Fruit fly (Drosophila melanogaster) whole organism, wandering third instar larva: ENCODE data around the gene orb.

ENCODE experiments used
- Abd-B ChIP-seq: fragments of >200 bp; optimal IDR thresholded peaks from 2 replicates; lab custom pipeline; 2017; ENCODE audit warnings: missing biosample characterization, missing genetic modification characterization
- CG32264 ChIP-seq: fragments of 200-800 bp; sonication (Bioruptor generic); optimal IDR thresholded peaks from 2 replicates; lab custom pipeline; 2016; ENCODE audit warnings: missing biosample characterization, missing genetic modification characterization
- CG9705 ChIP-seq: fragments of 200-800 bp; sonication (Bioruptor generic); optimal IDR thresholded peaks from 2 replicates; lab custom pipeline; 2018; ENCODE audit warnings: missing biosample characterization, mild to moderate bottlenecking, missing genetic modification characterization
- CrebA ChIP-seq: fragments of 200-800 bp; sonication (Bioruptor generic); optimal IDR thresholded peaks from 2 replicates; lab custom pipeline; 2016; ENCODE audit warnings: missing biosample characterization, mild to moderate bottlenecking, missing genetic modification characterization, borderline replicate concordance
- Dfd ChIP-seq: fragments of >200 bp; optimal IDR thresholded peaks from 2 replicates; lab custom pipeline; 2017; ENCODE audit warnings: missing biosample characterization, missing genetic modification characterization
- Dif ChIP-seq: fragments of 200-275, 200-300 bp; sonication (Bioruptor generic); optimal IDR thresholded peaks from 2 replicates; lab custom pipeline; 2018; ENCODE audit warnings: missing biosample characterization, missing genetic modification characterization; ENCODE audit not compliant: partially characterized antibody
- GATAd ChIP-seq: sonication (Bioruptor generic); optimal IDR thresholded peaks from 2 replicates; lab custom pipeline; 2016; ENCODE audit warnings: missing biosample characterization, missing genetic modification characterization
- HLH106 ChIP-seq: fragments of 200-800 bp; optimal IDR thresholded peaks from 3 replicates; lab custom pipeline; 2019; ENCODE audit warnings: missing biosample characterization, mild to moderate bottlenecking, missing genetic modification characterization, moderate library complexity
- Hnf4 ChIP-seq: fragments of 200-800 bp; sonication (Bioruptor generic); optimal IDR thresholded peaks from 2 replicates; lab custom pipeline; 2016; ENCODE audit warnings: missing biosample characterization, mild to moderate bottlenecking, missing genetic modification characterization
- Hr78 ChIP-seq: fragments of >200 bp; optimal IDR thresholded peaks from 2 replicates; lab custom pipeline; 2017; ENCODE audit warnings: missing biosample characterization, missing genetic modification characterization
- Hr83 ChIP-seq: fragments of 200-300 bp; sonication (Bioruptor generic); optimal IDR thresholded peaks from 2 replicates; lab custom pipeline; 2016; ENCODE audit warnings: missing biosample characterization, mild to moderate bottlenecking, missing genetic modification characterization, moderate library complexity; ENCODE audit not compliant: poor library complexity, severe bottlenecking
- Jra ChIP-seq: sonication (Bioruptor generic); optimal IDR thresholded peaks from 2 replicates; lab custom pipeline; 2016; ENCODE audit warnings: missing biosample characterization, missing genetic modification characterization
- Mio ChIP-seq: sonication (Bioruptor generic); optimal IDR thresholded peaks from 2 replicates; lab custom pipeline; 2016; ENCODE audit warnings: missing biosample characterization, missing genetic modification characterization
- Myc ChIP-seq: fragments of >200 bp; optimal IDR thresholded peaks from 2 replicates; lab custom pipeline; 2017
- OdsH ChIP-seq: fragments of 200-800 bp; sonication (Bioruptor generic); optimal IDR thresholded peaks from 2 replicates; lab custom pipeline; 2016; ENCODE audit warnings: missing biosample characterization, mild to moderate bottlenecking, missing genetic modification characterization
- Rel ChIP-seq, 2 experiments: fragments of 200-800 bp; sonication (Bioruptor generic) in 1 of 2; optimal IDR thresholded peaks; 2 replicates in 1 of 2; 3 replicates in 1 of 2; lab custom pipeline; 2016 to 2019; ENCODE audit warnings: mild to moderate bottlenecking in 2 of 2, missing biosample characterization in 2 of 2, missing genetic modification characterization in 2 of 2, moderate library complexity in 1 of 2
- Sp1 ChIP-seq: fragments of 200-800 bp; sonication (Bioruptor generic); optimal IDR thresholded peaks from 3 replicates; lab custom pipeline; 2019; ENCODE audit warnings: missing biosample characterization, mild to moderate bottlenecking, missing genetic modification characterization, moderate library complexity
- Vsx2 ChIP-seq: fragments of 200-300, 225-300 bp; sonication (Bioruptor generic); optimal IDR thresholded peaks from 2 replicates; lab custom pipeline; 2018; ENCODE audit warnings: missing biosample characterization, missing genetic modification characterization; ENCODE audit not compliant: partially characterized antibody
- br ChIP-seq: fragments of 200-800 bp; sonication (Bioruptor generic); optimal IDR thresholded peaks from 2 replicates; lab custom pipeline; 2016; ENCODE audit warnings: missing biosample characterization, missing genetic modification characterization
- brk ChIP-seq: fragments of 200-800 bp; sonication (Bioruptor generic); optimal IDR thresholded peaks from 2 replicates; lab custom pipeline; 2016; ENCODE audit warnings: missing biosample characterization, mild to moderate bottlenecking, missing genetic modification characterization
- dl ChIP-seq, 2 experiments: fragments of 175-275, 200-275 bp in 1 of 2; fragments of 200-275 bp in 1 of 2; sonication (Bioruptor generic); optimal IDR thresholded peaks; lab custom pipeline; 2018; ENCODE audit warnings: mild to moderate bottlenecking in 2 of 2, missing biosample characterization in 2 of 2, missing genetic modification characterization in 2 of 2, moderate library complexity in 2 of 2; ENCODE audit not compliant: partially characterized antibody in 2 of 2, insufficient read depth in 1 of 2
- dmrt93B ChIP-seq: fragments of 200-800 bp; sonication (Bioruptor generic); optimal IDR thresholded peaks from 2 replicates; lab custom pipeline; 2018; ENCODE audit warnings: missing biosample characterization, mild to moderate bottlenecking, missing genetic modification characterization
- dsf ChIP-seq: sonication (Bioruptor generic); optimal IDR thresholded peaks from 2 replicates; lab custom pipeline; 2016; ENCODE audit warnings: missing biosample characterization, missing genetic modification characterization, borderline replicate concordance
- ey ChIP-seq: fragments of 200-800 bp; sonication (Bioruptor generic); optimal IDR thresholded peaks from 2 replicates; lab custom pipeline; 2016; ENCODE audit warnings: missing biosample characterization, missing genetic modification characterization
- foxo ChIP-seq, 2 experiments: fragments of 200-800 bp; sonication (Bioruptor generic); optimal IDR thresholded peaks; 2 replicates in 1 of 2; 3 replicates in 1 of 2; lab custom pipeline; 2016 to 2017; ENCODE audit warnings: missing biosample characterization in 2 of 2, missing genetic modification characterization in 2 of 2
- fru ChIP-seq: fragments of 200-800 bp; sonication (Bioruptor generic); optimal IDR thresholded peaks from 3 replicates; lab custom pipeline; 2016; ENCODE audit warnings: missing biosample characterization, mild to moderate bottlenecking, missing genetic modification characterization
- h ChIP-seq: fragments of 200-800 bp; sonication (Bioruptor generic); optimal IDR thresholded peaks from 3 replicates; lab custom pipeline; 2016; ENCODE audit warnings: missing biosample characterization, mild to moderate bottlenecking, missing genetic modification characterization
- jim ChIP-seq: fragments of 175-275, 200-325 bp; sonication (Bioruptor generic); optimal IDR thresholded peaks from 2 replicates; lab custom pipeline; 2016; ENCODE audit warnings: missing biosample characterization, mild to moderate bottlenecking, missing genetic modification characterization
- lola ChIP-seq: fragments of >200 bp; optimal IDR thresholded peaks from 2 replicates; lab custom pipeline; 2017; ENCODE audit warnings: missing biosample characterization, missing genetic modification characterization
- pan ChIP-seq: fragments of >200 bp; optimal IDR thresholded peaks from 2 replicates; lab custom pipeline; 2017
- psq ChIP-seq: fragments of 200-800 bp; sonication (Bioruptor generic); optimal IDR thresholded peaks from 3 replicates; lab custom pipeline; 2017; ENCODE audit warnings: missing biosample characterization, mild to moderate bottlenecking, missing genetic modification characterization, moderate library complexity
- rgr ChIP-seq: fragments of 200-800 bp; sonication (Bioruptor generic); optimal IDR thresholded peaks from 3 replicates; lab custom pipeline; 2016; ENCODE audit warnings: missing biosample characterization, mild to moderate bottlenecking, missing genetic modification characterization
- sage ChIP-seq: fragments of 200-800 bp; sonication (Bioruptor generic); optimal IDR thresholded peaks from 2 replicates; lab custom pipeline; 2016; ENCODE audit warnings: missing biosample characterization, mild to moderate bottlenecking, missing genetic modification characterization
- sv ChIP-seq: fragments of 200-800 bp; sonication (Bioruptor generic); optimal IDR thresholded peaks from 3 replicates; lab custom pipeline; 2016; ENCODE audit warnings: missing biosample characterization, missing genetic modification characterization
- tai ChIP-seq: sonication (Bioruptor generic); optimal IDR thresholded peaks from 2 replicates; lab custom pipeline; 2016; ENCODE audit warnings: missing biosample characterization, missing genetic modification characterization
- woc ChIP-seq: sonication (Bioruptor generic); optimal IDR thresholded peaks from 2 replicates; lab custom pipeline; 2016; ENCODE audit warnings: missing biosample characterization, mild to moderate bottlenecking, missing genetic modification characterization

orb gene

dm6 chr3R:23279834-23280233 lies 822 bp downstream of the orb start:
- no peak for TF ChIP-seq lola (GFP tag; lab: Kevin White, UChicago)
- TF ChIP-seq tai (GFP tag; lab: Kevin White, UChicago), result no peak
- no peak for TF ChIP-seq psq (GFP tag; lab: Kevin White, UChicago)
- TF ChIP-seq Sp1 (GFP tag; lab: Kevin White, UChicago), result no peak
- no peak for TF ChIP-seq sv (GFP tag; lab: Kevin White, UChicago)
- no peak for TF ChIP-seq dmrt93B (GFP tag; lab: Kevin White, UChicago)
- TF ChIP-seq Vsx2 (GFP tag; lab: Kevin White, UChicago), result no peak
- no peak for TF ChIP-seq jim (GFP tag; lab: Kevin White, UChicago)
- TF ChIP-seq CG32264 (GFP tag; lab: Kevin White, UChicago), result no peak
- TF ChIP-seq Mio (GFP tag; lab: Kevin White, UChicago), result no peak
- no peak for TF ChIP-seq brk (GFP tag; lab: Kevin White, UChicago)
- TF ChIP-seq Abd-B (GFP tag; lab: Kevin White, UChicago), result no peak
- no peak for TF ChIP-seq CrebA
- no peak for TF ChIP-seq h (GFP tag; lab: Kevin White, UChicago)
- no peak for TF ChIP-seq GATAd (GFP tag; lab: Kevin White, UChicago)

DNA sequence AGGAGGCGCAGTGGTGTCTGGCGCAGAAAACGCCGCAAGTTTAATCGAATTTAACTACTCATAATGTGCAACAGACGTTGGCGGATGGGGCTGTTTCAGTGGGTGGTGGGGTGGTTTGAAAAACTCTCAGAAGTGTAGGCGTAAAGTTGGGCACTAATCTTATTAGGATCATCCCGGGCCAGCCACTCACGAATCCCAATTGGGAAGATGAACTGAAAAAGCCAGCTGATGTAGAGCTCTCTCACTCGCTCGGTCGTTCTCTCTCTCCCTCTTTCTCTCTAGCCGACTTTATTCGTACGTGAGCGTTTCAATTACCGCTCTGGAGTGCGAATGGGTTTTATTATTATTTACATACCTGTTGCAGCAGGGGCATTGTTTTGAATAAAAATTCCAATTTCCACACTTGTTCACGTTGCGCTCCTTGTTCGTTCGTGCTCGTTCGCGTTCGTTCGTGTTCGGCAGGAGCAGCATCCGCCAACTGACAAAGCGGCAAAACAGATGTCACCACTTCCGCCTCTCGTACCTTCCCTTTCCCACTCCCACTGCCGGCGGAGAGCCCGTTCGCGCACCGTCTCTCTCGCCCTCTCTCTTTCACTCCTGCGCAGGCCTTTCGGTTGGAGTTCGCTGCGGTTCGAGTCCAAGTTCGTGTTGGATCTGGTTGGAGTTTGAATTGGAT lies 1.8 kb downstream of the orb start:
- TF ChIP-seq Dif (peak; percentile 66), pan (lab: Kevin White, UChicago) (no peak)

dm6 chr3R:23260569-23260968 lies 20.1 kb downstream of the orb start:
- no peak for TF ChIP-seq br
- TF ChIP-seq tai (GFP tag; lab: Kevin White, UChicago), result no peak
- TF ChIP-seq Jra (GFP tag; lab: Kevin White, UChicago), result no peak
- TF ChIP-seq dsf, result no peak
- no peak for TF ChIP-seq Hr78
- no peak for TF ChIP-seq woc (GFP tag; lab: Kevin White, UChicago)
- no peak for TF ChIP-seq CG32264 (GFP tag; lab: Kevin White, UChicago)
- no peak for TF ChIP-seq Mio (GFP tag; lab: Kevin White, UChicago)
- no peak for TF ChIP-seq Rel (GFP tag; optimal IDR thresholded peaks at IDR 0.05; lab: Kevin White, UChicago)
- TF ChIP-seq Rel (tag; optimal IDR thresholded peaks at IDR 0.05; lab: Kevin White, UChicago), result no peak
- TF ChIP-seq CG9705 (GFP tag; lab: Kevin White, UChicago), result no peak
- TF ChIP-seq, all 38 proteins: peak for 0

dm6 chr3R:23258524-23258923 lies 22.1 kb downstream of the orb start:
- TF ChIP-seq OdsH (GFP tag; lab: Kevin White, UChicago) (no peak), HLH106 (tag; lab: Kevin White, UChicago) (no peak), Dif (peak; percentile 35)

dm6 chr3R:23257986-23258427 lies 22.6 kb downstream of the orb start, which contains the start of the genes wda and Pex11c:
wda (minus strand) TSS chr3R:23258087.
Pex11c (plus strand) TSS chr3R:23258365.
- TF ChIP-seq psq (GFP tag; lab: Kevin White, UChicago), result peak; percentile 86
- TF ChIP-seq Vsx2 (GFP tag; lab: Kevin White, UChicago), result no peak
- peak; percentile 81 for TF ChIP-seq Sp1 (GFP tag; lab: Kevin White, UChicago)
- TF ChIP-seq Myc, result peak; percentile 90
- TF ChIP-seq Hr78, result no peak
- peak; percentile 27 for TF ChIP-seq sage (GFP tag; lab: Kevin White, UChicago)
- peak; percentile 66 for TF ChIP-seq sv (GFP tag; lab: Kevin White, UChicago)
- peak; percentile 70 for TF ChIP-seq GATAd (GFP tag; lab: Kevin White, UChicago)
- TF ChIP-seq OdsH (GFP tag; lab: Kevin White, UChicago), result peak; percentile 85
- no peak for TF ChIP-seq Abd-B (GFP tag; lab: Kevin White, UChicago)
- peak; percentile 52 for TF ChIP-seq Rel (GFP tag; optimal IDR thresholded peaks at IDR 0.05; lab: Kevin White, UChicago)
- TF ChIP-seq Rel (tag; optimal IDR thresholded peaks at IDR 0.05; lab: Kevin White, UChicago), result peak; percentile 88
- TF ChIP-seq Hnf4, result peak; percentile 72
- peak in 1 of 2 experiments; percentile 81 for TF ChIP-seq foxo (GFP tag; optimal IDR thresholded peaks at IDR 0.05; lab: Kevin White, UChicago)
- TF ChIP-seq dsf, result peak; percentile 19
- no peak for TF ChIP-seq pan (lab: Kevin White, UChicago)
- TF ChIP-seq ey (GFP tag; lab: Kevin White, UChicago), result peak; percentile 58
- no peak for TF ChIP-seq Dfd (GFP tag; lab: Kevin White, UChicago)
- peak; percentile 54 for TF ChIP-seq woc (GFP tag; lab: Kevin White, UChicago)
- TF ChIP-seq h (GFP tag; lab: Kevin White, UChicago), result peak; percentile 83
- no peak for TF ChIP-seq dl (GFP tag; optimal IDR thresholded peaks at IDR 0.05; lab: Kevin White, UChicago; ENCODE audit: insufficient read depth in 1 of 2, partially characterized antibody in 2 of 2)
- TF ChIP-seq fru, result peak; percentile 60
- TF ChIP-seq br, result peak; percentile 48
- TF ChIP-seq HLH106 (tag; lab: Kevin White, UChicago), result peak; percentile 91
- TF ChIP-seq CG9705 (GFP tag; lab: Kevin White, UChicago), result no peak
- TF ChIP-seq Jra (GFP tag; lab: Kevin White, UChicago), result no peak
- peak; percentile 85 for TF ChIP-seq brk (GFP tag; lab: Kevin White, UChicago)
- TF ChIP-seq dmrt93B (GFP tag; lab: Kevin White, UChicago), result peak; percentile 55
- TF ChIP-seq rgr (GFP tag; lab: Kevin White, UChicago), result peak; percentile 86
- TF ChIP-seq Hr83, result peak; percentile 47
